Worm (Caenorhabditis elegans) whole organism, L4/young adult: Measurements from ENCODE around the gene spp-14.

Experiments used
- W03F9.2 ChIP-seq: fragments of 150-350 bp; optimal IDR thresholded peaks from 2 replicates; lab custom pipeline; 2014; ENCODE audit warnings: missing biosample characterization, missing genetic modification characterization
- dao-5 ChIP-seq: sonication (generic microtip); optimal IDR thresholded peaks from 2 replicates; lab custom pipeline; 2016; ENCODE audit warnings: missing genotype, missing genetic modification characterization, moderate library complexity, missing compliant biosample characterization

DNA sequence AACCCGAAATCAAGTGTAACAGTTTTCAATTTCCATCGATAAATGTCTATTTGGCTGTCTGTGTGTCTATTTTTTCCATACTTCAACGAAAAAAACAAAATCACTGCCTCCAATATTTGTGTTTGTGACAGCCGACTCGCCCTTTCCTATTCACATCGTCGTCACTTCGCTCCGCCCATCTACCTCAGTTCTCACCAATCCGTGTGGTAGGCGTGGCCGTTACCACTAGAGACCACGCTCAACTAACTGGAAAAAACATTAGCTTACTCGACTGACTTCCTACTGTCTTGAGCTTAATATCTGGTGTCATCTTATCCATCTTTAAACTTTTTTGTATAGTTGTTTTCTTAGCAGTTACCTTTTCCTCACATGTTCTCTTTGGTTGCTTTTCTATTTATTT lies 19.6 kb downstream of the spp-14 start:
- TF ChIP-seq W03F9.2 (tag; lab: Kevin White, UChicago) (no peak), dao-5 (no peak)
